Fruit fly (Drosophila melanogaster) whole organism, embryonic: ENCODE data around the gene FoxL1.

ENCODE experiments used
- Asciz ChIP-seq: fragments of 200-800 bp; sonication (Bioruptor generic); optimal IDR thresholded peaks from 2 replicates; lab custom pipeline; 2017; ENCODE audit warnings: missing biosample characterization, mild to moderate bottlenecking, missing genetic modification characterization, missing genetic modification reagents
- CG11093 ChIP-seq: fragments of 200-800 bp; sonication (Bioruptor generic); IDR thresholded peaks from 3 replicates; pipeline ENCODE4 v1.3.6; 2022; ENCODE audit warnings: missing biosample characterization, missing genetic modification characterization
- CG12155 ChIP-seq: fragments of 200-800 bp; sonication (Bioruptor generic); optimal IDR thresholded peaks from 3 replicates; lab custom pipeline; 2016; ENCODE audit warnings: missing biosample characterization, missing genetic modification characterization
- CG12236 ChIP-seq: fragments of 200-800 bp; sonication (Bioruptor generic); optimal IDR thresholded peaks from 2 replicates; lab custom pipeline; 2016; ENCODE audit warnings: missing biosample characterization, missing genetic modification characterization
- CG12299 ChIP-seq: fragments of 200-800 bp; sonication (Bioruptor generic); optimal IDR thresholded peaks from 2 replicates; lab custom pipeline; 2018; ENCODE audit warnings: missing biosample characterization, mild to moderate bottlenecking, missing genetic modification characterization
- CG1233 ChIP-seq: fragments of 200-800 bp; sonication (Bioruptor generic); optimal IDR thresholded peaks from 4 replicates; lab custom pipeline; 2018; ENCODE audit warnings: missing biosample characterization, mild to moderate bottlenecking, missing genetic modification characterization
- CG12391 ChIP-seq: fragments of 200-800 bp; sonication (Bioruptor generic); optimal IDR thresholded peaks from 3 replicates; lab custom pipeline; 2018; ENCODE audit warnings: missing biosample characterization, mild to moderate bottlenecking, missing genetic modification characterization, moderate library complexity
- CG15269 ChIP-seq: fragments of 200-800 bp; sonication (Bioruptor generic); optimal IDR thresholded peaks from 2 replicates; lab custom pipeline; 2018; ENCODE audit warnings: missing biosample characterization, mild to moderate bottlenecking, missing genetic modification characterization, moderate library complexity
- CG1529 ChIP-seq: fragments of 200-800 bp; sonication (Bioruptor generic); optimal IDR thresholded peaks from 3 replicates; lab custom pipeline; 2018; ENCODE audit warnings: missing biosample characterization, missing genetic modification characterization
- CG1602 ChIP-seq: fragments of 200-800 bp; sonication (Bioruptor generic); optimal IDR thresholded peaks from 3 replicates; lab custom pipeline; 2016; ENCODE audit warnings: missing biosample characterization, missing genetic modification characterization
- CG1647 ChIP-seq: fragments of 200-800 bp; sonication (Bioruptor generic); optimal IDR thresholded peaks from 3 replicates; lab custom pipeline; 2016; ENCODE audit warnings: missing biosample characterization, missing genetic modification characterization
- CG2116 ChIP-seq: fragments of 200-800 bp; sonication (Bioruptor generic); optimal IDR thresholded peaks from 3 replicates; lab custom pipeline; 2018; ENCODE audit warnings: missing biosample characterization, mild to moderate bottlenecking, missing genetic modification characterization
- CG30431 ChIP-seq: fragments of 200-800 bp; sonication (Bioruptor generic); optimal IDR thresholded peaks from 2 replicates; lab custom pipeline; 2017; ENCODE audit warnings: missing biosample characterization, missing genetic modification characterization
- CG3065 ChIP-seq: fragments of 200-800 bp; sonication (Bioruptor generic); optimal IDR thresholded peaks from 2 replicates; lab custom pipeline; 2016; ENCODE audit warnings: missing biosample characterization, missing genetic modification characterization
- CG4328 ChIP-seq: fragments of 200-800 bp; sonication (Bioruptor generic); optimal IDR thresholded peaks from 3 replicates; lab custom pipeline; 2017; ENCODE audit warnings: missing biosample characterization, missing genetic modification reagents, missing genetic modification characterization
- CG4707 ChIP-seq: fragments of 200-800 bp; sonication (Bioruptor generic); optimal IDR thresholded peaks from 2 replicates; lab custom pipeline; 2018; ENCODE audit warnings: missing biosample characterization, mild to moderate bottlenecking, missing genetic modification characterization, moderate library complexity
- CG6813 ChIP-seq: fragments of 200-800 bp; sonication (Bioruptor generic); optimal IDR thresholded peaks from 2 replicates; lab custom pipeline; 2017; ENCODE audit warnings: missing biosample characterization, missing genetic modification characterization, mild to moderate bottlenecking, moderate library complexity, missing genetic modification reagents
- CG7928 ChIP-seq: fragments of 200-800 bp; sonication (Bioruptor generic); optimal IDR thresholded peaks from 2 replicates; lab custom pipeline; 2017; ENCODE audit warnings: missing biosample characterization, mild to moderate bottlenecking, missing genetic modification characterization
- CG7963 ChIP-seq: fragments of 200-800 bp; sonication (Bioruptor generic); IDR thresholded peaks from 3 replicates; pipeline ENCODE4 v1.3.6; 2022; ENCODE audit warnings: missing biosample characterization, missing genetic modification characterization; ENCODE audit not compliant: partially characterized antibody
- Dad ChIP-seq: fragments of 200-800 bp; sonication (Bioruptor generic); optimal IDR thresholded peaks from 3 replicates; lab custom pipeline; 2016; ENCODE audit warnings: missing biosample characterization, missing genetic modification characterization
- Doc3 ChIP-seq: fragments of 200-800 bp; sonication (Bioruptor generic); IDR thresholded peaks from 3 replicates; pipeline ENCODE4 v1.3.6; 2022; ENCODE audit warnings: missing biosample characterization, missing genetic modification characterization; ENCODE audit not compliant: partially characterized antibody
- E2f1 ChIP-seq: fragments of 200-800 bp; sonication (Bioruptor generic); IDR thresholded peaks from 2 replicates; pipeline ENCODE4 v1.3.6; 2022; ENCODE audit warnings: missing biosample characterization, missing genetic modification characterization
- Gug ChIP-seq: fragments of 200-800 bp; sonication (Bioruptor generic); IDR thresholded peaks from 4 replicates; pipeline ENCODE4 v1.3.6; 2022; ENCODE audit warnings: missing biosample characterization, missing genetic modification characterization
- Hey ChIP-seq: fragments of 200-800 bp; sonication (Bioruptor generic); optimal IDR thresholded peaks from 3 replicates; lab custom pipeline; 2018; ENCODE audit warnings: missing biosample characterization, mild to moderate bottlenecking, missing genetic modification characterization
- MESR4 ChIP-seq: fragments of 200-800 bp; sonication (Bioruptor generic); optimal IDR thresholded peaks from 2 replicates; lab custom pipeline; 2018; ENCODE audit warnings: missing biosample characterization, mild to moderate bottlenecking, missing genetic modification characterization, moderate library complexity
- Mes4 ChIP-seq: fragments of 200-800 bp; sonication (Bioruptor generic); optimal IDR thresholded peaks from 2 replicates; lab custom pipeline; 2016; ENCODE audit warnings: missing biosample characterization, missing genetic modification characterization
- Nf-YB ChIP-seq: fragments of 200-800 bp; sonication (Bioruptor generic); optimal IDR thresholded peaks from 3 replicates; lab custom pipeline; 2019; ENCODE audit warnings: missing biosample characterization, mild to moderate bottlenecking, missing genetic modification characterization, moderate library complexity
- PHDP ChIP-seq: fragments of 200-800 bp; sonication (Bioruptor generic); optimal IDR thresholded peaks from 3 replicates; lab custom pipeline; 2018; ENCODE audit warnings: missing biosample characterization, mild to moderate bottlenecking, missing genetic modification characterization, moderate library complexity
- Rfx ChIP-seq: fragments of 200-800 bp; sonication (Bioruptor generic); IDR thresholded peaks from 2 replicates; pipeline ENCODE4 v1.3.6; 2022; ENCODE audit warnings: missing biosample characterization, missing genetic modification characterization
- Ssrp ChIP-seq: fragments of 200-800 bp; sonication (Bioruptor generic); optimal IDR thresholded peaks from 2 replicates; lab custom pipeline; 2018; ENCODE audit warnings: missing biosample characterization, mild to moderate bottlenecking, missing genetic modification characterization, moderate library complexity
- bcd ChIP-seq: fragments of 200-800 bp; sonication (Bioruptor generic); optimal IDR thresholded peaks from 2 replicates; lab custom pipeline; 2017; ENCODE audit warnings: missing biosample characterization, mild to moderate bottlenecking, missing genetic modification characterization
- crp ChIP-seq, 2 experiments: fragments of 200-800 bp; sonication (Bioruptor generic); optimal IDR thresholded peaks; 2 replicates in 1 of 2; 3 replicates in 1 of 2; lab custom pipeline; 2017; ENCODE audit warnings: missing biosample characterization in 2 of 2, missing genetic modification characterization in 2 of 2, mild to moderate bottlenecking in 1 of 2, moderate library complexity in 1 of 2
- dm ChIP-seq: fragments of 200-800 bp; sonication (Bioruptor generic); optimal IDR thresholded peaks from 3 replicates; lab custom pipeline; 2016; ENCODE audit warnings: missing biosample characterization, missing genetic modification characterization
- dmrt99B ChIP-seq: fragments of 200-800 bp; sonication (Bioruptor generic); optimal IDR thresholded peaks from 2 replicates; lab custom pipeline; 2018; ENCODE audit warnings: missing biosample characterization, mild to moderate bottlenecking, missing genetic modification characterization, moderate library complexity
- fd64A ChIP-seq: fragments of 200-800 bp; sonication (Bioruptor generic); optimal IDR thresholded peaks from 3 replicates; lab custom pipeline; 2018; ENCODE audit warnings: missing biosample characterization, mild to moderate bottlenecking, missing genetic modification characterization
- fd96Cb ChIP-seq: fragments of 200-800 bp; sonication (Bioruptor generic); optimal IDR thresholded peaks from 2 replicates; lab custom pipeline; 2018; ENCODE audit warnings: missing biosample characterization, mild to moderate bottlenecking, missing genetic modification characterization, moderate library complexity
- mirr ChIP-seq: fragments of 200-800 bp; sonication (Bioruptor generic); optimal IDR thresholded peaks from 3 replicates; lab custom pipeline; 2018; ENCODE audit warnings: missing biosample characterization, mild to moderate bottlenecking, missing genetic modification characterization
- oc ChIP-seq: fragments of 200-800 bp; sonication (Bioruptor generic); optimal IDR thresholded peaks from 2 replicates; lab custom pipeline; 2018; ENCODE audit warnings: missing biosample characterization, mild to moderate bottlenecking, missing genetic modification characterization, moderate library complexity
- pb ChIP-seq: fragments of 200-800 bp; sonication (Bioruptor generic); optimal IDR thresholded peaks from 3 replicates; lab custom pipeline; 2016; ENCODE audit warnings: missing biosample characterization, missing genetic modification characterization
- phol ChIP-seq: fragments of 200-800 bp; sonication (Bioruptor generic); optimal IDR thresholded peaks from 3 replicates; lab custom pipeline; 2018; ENCODE audit warnings: missing biosample characterization, mild to moderate bottlenecking, missing genetic modification characterization, moderate library complexity
- pita ChIP-seq: fragments of 200-800 bp; sonication (Bioruptor generic); optimal IDR thresholded peaks from 2 replicates; lab custom pipeline; 2017; ENCODE audit warnings: missing biosample characterization, mild to moderate bottlenecking, missing genetic modification characterization
- pnt ChIP-seq: fragments of 200-800 bp; sonication (Bioruptor generic); optimal IDR thresholded peaks from 3 replicates; lab custom pipeline; 2016; ENCODE audit warnings: missing biosample characterization, missing genetic modification characterization
- psq ChIP-seq: fragments of 200-800 bp; sonication (Bioruptor generic); optimal IDR thresholded peaks from 2 replicates; lab custom pipeline; 2017; ENCODE audit warnings: missing biosample characterization, missing genetic modification characterization
- repo ChIP-seq: fragments of 200-800 bp; sonication (Bioruptor generic); optimal IDR thresholded peaks from 2 replicates; lab custom pipeline; 2016; ENCODE audit warnings: missing biosample characterization, missing genetic modification characterization
- tgo ChIP-seq: fragments of 200-800 bp; sonication (Bioruptor generic); IDR thresholded peaks from 3 replicates; pipeline ENCODE4 v1.3.6; 2022; ENCODE audit warnings: missing biosample characterization, missing genetic modification characterization
- tio ChIP-seq: fragments of 200-800 bp; sonication (Bioruptor generic); optimal IDR thresholded peaks from 2 replicates; lab custom pipeline; 2017; ENCODE audit warnings: missing biosample characterization, missing genetic modification characterization, inconsistent platforms
- tx ChIP-seq: fragments of 200-800 bp; sonication (Bioruptor generic); optimal IDR thresholded peaks from 2 replicates; lab custom pipeline; 2016; ENCODE audit warnings: missing biosample characterization, missing genetic modification characterization
- zen2 ChIP-seq: fragments of 200-800 bp; sonication (Bioruptor generic); IDR thresholded peaks from 3 replicates; pipeline ENCODE4 v1.3.6; 2022; ENCODE audit warnings: missing biosample characterization, missing genetic modification characterization; ENCODE audit not compliant: partially characterized antibody
- zfh1 ChIP-seq: fragments of 200-800 bp; sonication (Bioruptor generic); IDR thresholded peaks from 3 replicates; pipeline ENCODE4 v1.3.6; 2022; ENCODE audit warnings: missing biosample characterization, missing genetic modification characterization

The FoxL1 gene

dm6 chr3L:4025738-4026505, 7.2 kb downstream of the FoxL1 start, which contains the start of gene CG11594 (continued):
- TF ChIP-seq pnt (GFP tag; lab: Kevin White, UChicago) (no peak), CG12236 (GFP tag; lab: Kevin White, UChicago) (no peak), CG3065 (no peak), CG11093 (no peak), MESR4 (GFP tag; lab: Kevin White, UChicago) (no peak), Hey (tag; lab: Kevin White, UChicago) (no peak), dm (no peak), CG1529 (no peak), CG30431 (GFP tag; lab: Kevin White, UChicago) (no peak), CG1233 (GFP tag; lab: Kevin White, UChicago) (no peak), CG1647 (GFP tag; lab: Kevin White, UChicago) (no peak), tx (no peak), Mes4 (GFP tag; lab: Kevin White, UChicago) (no peak), Doc3 (GFP tag; lab: Robert Waterston, UW) (no peak), Asciz (GFP tag; lab: Kevin White, UChicago) (no peak), repo (no peak), fd64A (GFP tag; lab: Kevin White, UChicago) (no peak), CG4707 (GFP tag; lab: Kevin White, UChicago) (no peak), CG12155 (no peak), CG7928 (GFP tag; lab: Kevin White, UChicago) (no peak), pb (GFP tag; lab: Kevin White, UChicago) (no peak), zfh1 (GFP tag; lab: Robert Waterston, UW) (no peak), E2f1 (GFP tag; lab: Robert Waterston, UW) (no peak), bcd (GFP tag; lab: Kevin White, UChicago) (peak; percentile 21), phol (tag; lab: Kevin White, UChicago) (no peak), oc (no peak), CG15269 (tag; lab: Kevin White, UChicago) (peak; percentile 39), mirr (GFP tag; lab: Kevin White, UChicago) (peak; percentile 22), CG2116 (no peak), Dad (GFP tag; lab: Kevin White, UChicago) (no peak), CG1602 (GFP tag; lab: Kevin White, UChicago) (no peak), psq (GFP tag; lab: Kevin White, UChicago) (no peak), tio (GFP tag; lab: Kevin White, UChicago) (no peak), Rfx (GFP tag; lab: Robert Waterston, UW) (peak; percentile 58), tgo (GFP tag; lab: Robert Waterston, UW) (no peak; the same call in 2 of the 3 replicates), fd96Cb (tag; lab: Kevin White, UChicago) (no peak), Nf-YB (GFP tag; lab: Kevin White, UChicago) (no peak), Gug (GFP tag; lab: Robert Waterston, UW) (no peak), CG12299 (tag; lab: Kevin White, UChicago) (no peak), zen2 (GFP tag; lab: Robert Waterston, UW) (no peak), CG6813 (GFP tag; lab: Kevin White, UChicago) (peak; percentile 48), CG7963 (GFP tag; lab: Robert Waterston, UW) (no peak), CG4328 (no peak), PHDP (no peak), crp (GFP tag; optimal IDR thresholded peaks at IDR 0.05; lab: Kevin White, UChicago) (no peak), pita (GFP tag; lab: Kevin White, UChicago) (no peak), Ssrp (tag; lab: Kevin White, UChicago) (no peak), CG12391 (no peak), dmrt99B (tag; lab: Kevin White, UChicago) (no peak)
